Fruit fly (Drosophila melanogaster) Kc167 (cell line): ENCODE data around the gene CG16959.

Experiments used
- psq ChIP-seq: fragments of >200 bp; optimal IDR thresholded peaks from 2 replicates; lab custom pipeline; 2017; ENCODE audit warnings: missing external identifiers
- ttk ChIP-seq: sonication (Bioruptor generic); optimal IDR thresholded peaks from 2 replicates; lab custom pipeline; 2017; ENCODE audit warnings: missing external identifiers

DNA sequence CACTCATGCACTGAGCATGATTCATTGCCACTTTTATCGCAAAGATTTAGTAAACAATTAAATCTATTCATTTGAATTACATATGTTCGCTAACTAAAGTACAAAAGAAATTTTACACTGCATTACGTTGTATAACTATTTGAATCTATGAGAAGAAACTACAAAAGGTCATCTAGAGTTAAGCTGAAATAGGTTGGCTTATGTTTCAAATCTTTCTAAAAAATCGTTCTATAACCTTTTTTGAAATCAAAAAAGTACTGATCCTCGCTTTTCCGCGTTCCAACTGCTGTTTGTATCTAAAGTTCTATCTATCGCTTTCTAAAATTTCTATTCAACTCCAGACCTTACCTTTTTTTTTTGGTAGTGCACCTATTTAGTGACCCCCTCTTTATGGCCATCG, 596 bp upstream of the CG16959 start:
- TF ChIP-seq ttk (lab: Kevin White, UChicago) (no peak), psq (no peak)
